Worm (Caenorhabditis elegans) whole organism, L1 larva: ENCODE data around the gene elo-8.

Experiments used
- lin-39 ChIP-seq: fragments of 150-350 bp; optimal IDR thresholded peaks from 2 replicates; lab custom pipeline; 2014; ENCODE audit warnings: missing biosample characterization, missing genetic modification reagents, missing genetic modification characterization
- nhr-11 ChIP-seq: fragments of 150-350 bp; optimal IDR thresholded peaks from 2 replicates; lab custom pipeline; 2014; ENCODE audit warnings: missing biosample characterization, missing genetic modification characterization
- tbx-2 ChIP-seq: sonication (generic microtip); optimal IDR thresholded peaks from 2 replicates; lab custom pipeline; 2016; ENCODE audit warnings: missing genetic modification characterization, missing compliant biosample characterization

ce11 chrIII:11274590-11275116, 42.8 kb upstream of the elo-8 start, which contains the start of gene Y47D3A.20:
- TF ChIP-seq tbx-2 (tag; lab: Kevin White, UChicago) (no peak), nhr-11 (tag; lab: Kevin White, UChicago) (no peak), lin-39 (tag; lab: Kevin White, UChicago) (no peak)
